Worm (Caenorhabditis elegans): ENCODE results near the gene snb-1.

snb-1 gene

ce11 chrV:6657532-6658259, 1.4 kb upstream of the snb-1 start:
- TF ChIP-seq zip-8 (tag; optimal IDR thresholded peaks at IDR 0.05), result no peak
- TF ChIP-seq lsy-2 (tag; optimal IDR thresholded peaks at IDR 0.05), result no peak
- no peak for TF ChIP-seq M03D4.4 (tag; optimal IDR thresholded peaks at IDR 0.05)
- TF ChIP-seq hlh-1 (tag; optimal IDR thresholded peaks at IDR 0.05), result no peak
- no peak for TF ChIP-seq sem-2 (GFP tag; optimal IDR thresholded peaks at IDR 0.05)
- no peak for TF ChIP-seq nhr-12 (tag; optimal IDR thresholded peaks at IDR 0.05)
- TF ChIP-seq snpc-4 (tag; optimal IDR thresholded peaks at IDR 0.05), result no peak
- no peak for TF ChIP-seq ceh-39 (tag; optimal IDR thresholded peaks at IDR 0.05)
- TF ChIP-seq bed-3 (GFP tag; optimal IDR thresholded peaks at IDR 0.05), result no peak
- no peak for TF ChIP-seq elt-1 (tag; optimal IDR thresholded peaks at IDR 0.05; ENCODE audit: borderline replicate concordance, insufficient read depth)
- no peak for TF ChIP-seq nhr-2 (tag; optimal IDR thresholded peaks at IDR 0.05)
- TF ChIP-seq lin-13 (tag; optimal IDR thresholded peaks at IDR 0.05), result no peak
- no peak for TF ChIP-seq elt-3 (tag; optimal IDR thresholded peaks at IDR 0.05)

DNA sequence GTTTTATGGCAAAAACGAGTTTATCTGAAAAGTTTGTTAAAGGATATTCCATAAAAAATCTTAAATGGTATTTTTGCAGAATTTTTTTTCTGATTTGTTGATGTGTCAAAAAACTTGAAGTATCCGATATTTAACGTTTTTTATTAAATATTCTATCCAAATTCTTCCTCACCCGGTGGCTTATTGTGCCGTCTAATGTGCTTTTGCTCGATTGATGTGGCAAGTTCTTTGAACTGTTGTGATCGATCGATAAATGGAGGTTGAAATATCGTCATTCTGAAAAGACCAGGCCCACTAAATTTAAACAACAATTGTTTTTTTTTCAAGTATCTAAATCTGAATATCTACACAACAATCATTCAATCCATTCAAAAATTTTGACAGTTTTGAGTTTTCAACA, 1.1 kb downstream of the snb-1 start, which contains the start of gene syx-18:
syx-18 (minus strand) TSS at position 276 of the 400 bp plus-strand sequence.
- TF ChIP-seq mep-1 (tag; optimal IDR thresholded peaks at IDR 0.05) (no peak), nhr-2 (tag; optimal IDR thresholded peaks at IDR 0.05) (no peak), unc-120 (tag; optimal IDR thresholded peaks at IDR 0.05; ENCODE audit: poor library complexity, severe bottlenecking) (no peak), mab-5 (tag; optimal IDR thresholded peaks at IDR 0.05) (no peak), bed-3 (GFP tag; optimal IDR thresholded peaks at IDR 0.05) (no peak), nhr-76 (tag; optimal IDR thresholded peaks at IDR 0.05) (no peak), nhr-12 (tag; optimal IDR thresholded peaks at IDR 0.05) (no peak), lin-32 (GFP tag; optimal IDR thresholded peaks at IDR 0.05) (no peak), ceh-43 (GFP tag; optimal IDR thresholded peaks at IDR 0.05) (no peak), cnd-1 (tag; optimal IDR thresholded peaks at IDR 0.05) (no peak), sem-2 (GFP tag; optimal IDR thresholded peaks at IDR 0.05) (no peak), unc-39 (tag; optimal IDR thresholded peaks at IDR 0.05) (no peak), ztf-11 (tag; optimal IDR thresholded peaks at IDR 0.05) (no peak), elt-3 (tag; optimal IDR thresholded peaks at IDR 0.05) (no peak), hlh-1 (tag; optimal IDR thresholded peaks at IDR 0.05) (no peak)

- no peak for TF ChIP-seq flh-1 (GFP tag; optimal IDR thresholded peaks at IDR 0.05)
- no peak for TF ChIP-seq lin-13 (tag; optimal IDR thresholded peaks at IDR 0.05)
- TF ChIP-seq cnd-1 (tag; optimal IDR thresholded peaks at IDR 0.05), result no peak
- no peak for TF ChIP-seq blmp-1 (tag; optimal IDR thresholded peaks at IDR 0.05)
- TF ChIP-seq ces-1 (GFP tag; optimal IDR thresholded peaks at IDR 0.05), result no peak
- TF ChIP-seq ztf-11 (tag; optimal IDR thresholded peaks at IDR 0.05), result no peak
- TF ChIP-seq lsy-2 (tag; optimal IDR thresholded peaks at IDR 0.05), result no peak
Observed at ce11 chrV:6652051-6652450, 4.2 kb downstream of the snb-1 start, which contains the start of gene T10H9.8. TSS of gene T10H9.8 (plus strand) at chrV:6652351.

DNA sequence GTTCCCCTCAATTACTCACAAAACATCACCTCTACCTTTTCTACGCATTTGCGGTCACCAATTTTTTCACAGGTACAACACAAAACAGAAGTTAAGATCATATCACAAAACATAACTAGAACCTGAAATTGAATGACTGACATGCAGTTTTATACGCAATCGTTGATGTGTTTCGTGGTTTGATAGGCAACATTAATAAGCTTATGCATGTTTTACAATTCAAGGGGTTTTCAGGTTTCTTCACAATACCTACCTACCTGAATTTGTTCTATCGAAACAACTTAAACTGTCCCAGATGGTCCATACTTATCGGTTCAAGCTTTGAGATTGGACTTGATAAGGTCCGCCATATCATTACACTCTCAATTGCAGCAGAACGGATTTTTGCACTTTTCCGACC, 5.8 kb downstream of the snb-1 start:
- TF ChIP-seq nhr-2 (tag; optimal IDR thresholded peaks at IDR 0.05), result no peak
- no peak for TF ChIP-seq elt-3 (tag; optimal IDR thresholded peaks at IDR 0.05)
- no peak for TF ChIP-seq lin-32 (GFP tag; optimal IDR thresholded peaks at IDR 0.05)
- TF ChIP-seq unc-39 (tag; optimal IDR thresholded peaks at IDR 0.05), result no peak
- TF ChIP-seq snpc-4 (tag; optimal IDR thresholded peaks at IDR 0.05), result no peak
- no peak for TF ChIP-seq unc-120 (tag; optimal IDR thresholded peaks at IDR 0.05; ENCODE audit: poor library complexity, severe bottlenecking)
- no peak for TF ChIP-seq ceh-83 (GFP tag; optimal IDR thresholded peaks at IDR 0.05)
- no peak for TF ChIP-seq ham-2 (GFP tag; optimal IDR thresholded peaks at IDR 0.05)
- no peak for TF ChIP-seq pha-4 (tag; optimal IDR thresholded peaks at IDR 0.05)
- no peak for TF ChIP-seq M03D4.4 (tag; optimal IDR thresholded peaks at IDR 0.05)
- TF ChIP-seq sem-2 (GFP tag; optimal IDR thresholded peaks at IDR 0.05), result no peak
- no peak for TF ChIP-seq bed-3 (GFP tag; optimal IDR thresholded peaks at IDR 0.05)
- TF ChIP-seq cnd-1 (tag; optimal IDR thresholded peaks at IDR 0.05), result no peak
- no peak for TF ChIP-seq zip-8 (tag; optimal IDR thresholded peaks at IDR 0.05)
- no peak for TF ChIP-seq mab-5 (tag; optimal IDR thresholded peaks at IDR 0.05)
- TF ChIP-seq blmp-1 (tag; optimal IDR thresholded peaks at IDR 0.05), result no peak
- no peak for TF ChIP-seq tbx-8 (GFP tag; optimal IDR thresholded peaks at IDR 0.05)

ce11 chrV:6649317-6649716, 7.0 kb downstream of the snb-1 start, which contains the start of gene T10H9.1:
TSS of gene T10H9.1 (plus strand) at chrV:6649617.
- TF ChIP-seq ceh-39 (tag; optimal IDR thresholded peaks at IDR 0.05), result no peak
- no peak for TF ChIP-seq lin-32 (GFP tag; optimal IDR thresholded peaks at IDR 0.05)
- no peak for TF ChIP-seq M03D4.4 (tag; optimal IDR thresholded peaks at IDR 0.05)
- no peak for TF ChIP-seq mep-1 (tag; optimal IDR thresholded peaks at IDR 0.05)
- TF ChIP-seq nhr-237 (tag; optimal IDR thresholded peaks at IDR 0.05), result no peak
- no peak for TF ChIP-seq zip-8 (tag; optimal IDR thresholded peaks at IDR 0.05)
- TF ChIP-seq nhr-12 (tag; optimal IDR thresholded peaks at IDR 0.05), result no peak
- TF ChIP-seq ham-2 (GFP tag; optimal IDR thresholded peaks at IDR 0.05), result no peak
- no peak for TF ChIP-seq tbx-8 (GFP tag; optimal IDR thresholded peaks at IDR 0.05)
- no peak for TF ChIP-seq mab-5 (tag; optimal IDR thresholded peaks at IDR 0.05)
- TF ChIP-seq lin-13 (tag; optimal IDR thresholded peaks at IDR 0.05), result no peak
- no peak for TF ChIP-seq lsy-2 (tag; optimal IDR thresholded peaks at IDR 0.05)
- TF ChIP-seq unc-39 (tag; optimal IDR thresholded peaks at IDR 0.05), result no peak
- no peak for TF ChIP-seq nhr-76 (tag; optimal IDR thresholded peaks at IDR 0.05)
- no peak for TF ChIP-seq unc-120 (tag; optimal IDR thresholded peaks at IDR 0.05; ENCODE audit: poor library complexity, severe bottlenecking)
- no peak for TF ChIP-seq hlh-1 (tag; optimal IDR thresholded peaks at IDR 0.05)

Data from whole organism, mixed stage, embryonic.